Worm (Caenorhabditis elegans) whole organism, L1 larva: ENCODE measurements around the gene nhr-226.

Experiments used
- Y116A8C.19 ChIP-seq: sonication (generic microtip); optimal IDR thresholded peaks from 2 replicates; lab custom pipeline; 2016; ENCODE audit warnings: missing compliant biosample characterization, missing genetic modification characterization, borderline replicate concordance
- alr-1 ChIP-seq: fragments of 200-800 bp; sonication (Bioruptor generic); optimal IDR thresholded peaks from 2 replicates; lab custom pipeline; 2018; ENCODE audit warnings: borderline replicate concordance, mild to moderate bottlenecking, missing genetic modification characterization, missing compliant biosample characterization
- aly-2 ChIP-seq: fragments of 150-350 bp; optimal IDR thresholded peaks from 2 replicates; lab custom pipeline; 2014; ENCODE audit warnings: missing biosample characterization, missing genetic modification characterization
- ama-1 ChIP-seq: fragments of 150-350 bp; optimal IDR thresholded peaks from 2 replicates; lab custom pipeline; 2014
- ceh-8 ChIP-seq: fragments of 200-800 bp; sonication (Bioruptor generic); optimal IDR thresholded peaks from 2 replicates; lab custom pipeline; 2018; ENCODE audit warnings: mild to moderate bottlenecking, missing genetic modification characterization, moderate library complexity, missing compliant biosample characterization
- ceh-90 ChIP-seq: sonication (generic microtip); optimal IDR thresholded peaks from 2 replicates; lab custom pipeline; 2016; ENCODE audit warnings: missing genetic modification characterization, missing compliant biosample characterization
- ces-1 ChIP-seq: fragments of 150-350 bp; optimal IDR thresholded peaks from 2 replicates; lab custom pipeline; 2014; ENCODE audit warnings: missing biosample characterization, missing genetic modification reagents, missing genetic modification characterization
- egl-13 ChIP-seq: sonication (generic microtip); optimal IDR thresholded peaks from 2 replicates; lab custom pipeline; 2016; ENCODE audit warnings: missing genotype, missing genetic modification reagents, missing genetic modification characterization, missing compliant biosample characterization
- elt-2 ChIP-seq: sonication (generic microtip); optimal IDR thresholded peaks from 2 replicates; lab custom pipeline; 2016; ENCODE audit warnings: missing genetic modification characterization, mild to moderate bottlenecking, inconsistent platforms, missing compliant biosample characterization, missing genetic modification reagents
- elt-3 ChIP-seq, 6 experiments: fragments of 150-350 bp in 1 of 6; sonication (generic microtip); optimal IDR thresholded peaks; 2 replicates each; lab custom pipeline; 2017 to 2018; ENCODE audit warnings: missing biosample characterization in 6 of 6, missing genetic modification characterization in 6 of 6, inconsistent platforms in 1 of 6
- fkh-10 ChIP-seq: sonication (generic microtip); optimal IDR thresholded peaks from 2 replicates; lab custom pipeline; 2017; ENCODE audit warnings: missing biosample characterization, missing genetic modification reagents, missing genetic modification characterization
- fos-1 ChIP-seq: fragments of 150-350 bp; optimal IDR thresholded peaks from 2 replicates; lab custom pipeline; 2014; ENCODE audit warnings: missing biosample characterization, missing genetic modification characterization
- hlh-17 ChIP-seq: fragments of 200-800 bp; sonication (Bioruptor generic); optimal IDR thresholded peaks from 2 replicates; lab custom pipeline; 2018; ENCODE audit warnings: missing genetic modification characterization, mild to moderate bottlenecking, missing compliant biosample characterization, moderate library complexity, borderline replicate concordance
- hlh-4 ChIP-seq: sonication (generic microtip); optimal IDR thresholded peaks from 2 replicates; lab custom pipeline; 2016; ENCODE audit warnings: mild to moderate bottlenecking, missing genetic modification characterization, missing compliant biosample characterization
- hpl-2 ChIP-seq: fragments of 150-350 bp; optimal IDR thresholded peaks from 2 replicates; lab custom pipeline; 2014; ENCODE audit warnings: missing biosample characterization, missing genetic modification reagents, missing genetic modification characterization
- jun-1 ChIP-seq: fragments of 150-350 bp; optimal IDR thresholded peaks from 2 replicates; lab custom pipeline; 2014; ENCODE audit warnings: missing biosample characterization, missing genetic modification reagents, missing genetic modification characterization
- lin-15B ChIP-seq: fragments of 150-350 bp; sonication (generic microtip); optimal IDR thresholded peaks from 3 replicates; lab custom pipeline; 2014; ENCODE audit warnings: missing biosample characterization, missing genetic modification characterization
- lir-3 ChIP-seq: sonication (generic microtip); optimal IDR thresholded peaks from 2 replicates; lab custom pipeline; 2016; ENCODE audit warnings: mild to moderate bottlenecking, missing genetic modification characterization, moderate library complexity, missing compliant biosample characterization; ENCODE audit not compliant: poor library complexity
- lsy-2 ChIP-seq, 2 experiments: fragments of 150-350 bp; optimal IDR thresholded peaks; 2 replicates each; lab custom pipeline; 2014; ENCODE audit warnings: missing biosample characterization in 2 of 2, missing genetic modification characterization in 2 of 2
- mdl-1 ChIP-seq, 2 experiments: fragments of 150-350 bp; optimal IDR thresholded peaks; 2 replicates each; lab custom pipeline; 2014 to 2017; ENCODE audit warnings: missing biosample characterization in 2 of 2, missing genetic modification characterization in 2 of 2, inconsistent platforms in 1 of 2
- mef-2 ChIP-seq: fragments of 150-350 bp; optimal IDR thresholded peaks from 2 replicates; lab custom pipeline; 2014; ENCODE audit warnings: missing biosample characterization, missing genetic modification characterization
- nhr-20 ChIP-seq: sonication (generic microtip); optimal IDR thresholded peaks from 2 replicates; lab custom pipeline; 2016; ENCODE audit warnings: mild to moderate bottlenecking, missing genetic modification characterization, missing compliant biosample characterization
- nhr-71 ChIP-seq: sonication (generic microtip); optimal IDR thresholded peaks from 2 replicates; lab custom pipeline; 2016; ENCODE audit warnings: mild to moderate bottlenecking, missing genetic modification characterization, moderate library complexity, missing compliant biosample characterization
- nhr-76 ChIP-seq: sonication (generic microtip); optimal IDR thresholded peaks from 2 replicates; lab custom pipeline; 2017; ENCODE audit warnings: missing biosample characterization, missing genetic modification characterization
- nhr-77 ChIP-seq: fragments of 150-350 bp; optimal IDR thresholded peaks from 2 replicates; lab custom pipeline; 2014; ENCODE audit warnings: missing biosample characterization, missing genetic modification characterization
- nhr-90 ChIP-seq: sonication (generic microtip); optimal IDR thresholded peaks from 2 replicates; lab custom pipeline; 2016; ENCODE audit warnings: mild to moderate bottlenecking, missing genetic modification characterization, missing compliant biosample characterization; ENCODE audit not compliant: poor library complexity
- pqm-1 ChIP-seq: sonication (generic microtip); optimal IDR thresholded peaks from 3 replicates; lab custom pipeline; 2017; ENCODE audit warnings: missing biosample characterization, missing genetic modification characterization
- rnt-1 ChIP-seq: sonication (generic microtip); optimal IDR thresholded peaks from 2 replicates; lab custom pipeline; 2016; ENCODE audit warnings: mild to moderate bottlenecking, missing genetic modification characterization, moderate library complexity, missing compliant biosample characterization
- snpc-4 ChIP-seq: fragments of 150-350 bp; optimal IDR thresholded peaks from 2 replicates; lab custom pipeline; 2014; ENCODE audit warnings: missing biosample characterization, missing genetic modification characterization
- snu-23 ChIP-seq: sonication (generic microtip); optimal IDR thresholded peaks from 2 replicates; lab custom pipeline; 2016; ENCODE audit warnings: missing genetic modification characterization, missing compliant biosample characterization
- sup-37 ChIP-seq: fragments of 200-800 bp; sonication (Bioruptor generic); optimal IDR thresholded peaks from 2 replicates; lab custom pipeline; 2018; ENCODE audit warnings: mild to moderate bottlenecking, missing genetic modification characterization, missing compliant biosample characterization
- tbx-2 ChIP-seq: sonication (generic microtip); optimal IDR thresholded peaks from 2 replicates; lab custom pipeline; 2016; ENCODE audit warnings: missing genetic modification characterization, missing compliant biosample characterization
- unc-130 ChIP-seq: fragments of 150-350 bp; optimal IDR thresholded peaks from 2 replicates; lab custom pipeline; 2017; ENCODE audit warnings: missing biosample characterization, missing genetic modification characterization, inconsistent platforms
- unc-62 ChIP-seq: fragments of 150-350 bp; optimal IDR thresholded peaks from 2 replicates; lab custom pipeline; 2014; ENCODE audit warnings: missing biosample characterization, missing genetic modification reagents, missing genetic modification characterization
- ztf-11 ChIP-seq, 2 experiments: sonication (generic microtip); optimal IDR thresholded peaks; 2 replicates each; lab custom pipeline; 2016 to 2017; ENCODE audit warnings: missing genetic modification characterization in 2 of 2, missing biosample characterization in 1 of 2, missing compliant biosample characterization in 1 of 2
- ztf-4 ChIP-seq: fragments of 150-350 bp; optimal IDR thresholded peaks from 2 replicates; lab custom pipeline; 2014; ENCODE audit warnings: missing biosample characterization, missing genetic modification characterization

Gene nhr-226

DNA sequence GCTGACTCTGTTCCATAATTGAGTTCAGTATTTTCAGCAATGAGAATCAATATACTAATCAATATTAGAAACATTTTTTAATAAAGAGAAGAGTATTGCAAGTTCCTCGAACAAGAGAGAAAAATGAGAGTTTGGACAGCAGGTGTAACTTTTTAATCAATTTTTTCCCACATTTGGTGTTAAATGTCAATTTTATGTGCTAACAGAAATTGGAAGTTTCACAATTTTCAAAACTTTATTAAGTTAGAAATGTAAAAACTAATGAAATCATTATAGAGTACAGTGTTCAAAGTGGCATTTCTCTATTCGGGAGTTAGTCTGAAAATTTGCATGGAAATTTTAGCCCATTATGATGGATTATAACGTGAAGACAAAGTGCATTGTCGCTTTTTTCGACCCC is 46.6 kb downstream of the nhr-226 start, which contains the start of gene irld-30:
TSS of gene irld-30 (minus strand) at position 101 of the 400 bp plus-strand sequence.
- TF ChIP-seq ama-1 (lab: Kevin White, UChicago) (no peak), Y116A8C.19 (tag; lab: Kevin White, UChicago) (no peak), ceh-90 (tag; lab: Kevin White, UChicago) (no peak), nhr-90 (no peak), mdl-1 (tag; optimal IDR thresholded peaks at IDR 0.05; lab: Kevin White, UChicago) (no peak), lsy-2 (tag; optimal IDR thresholded peaks at IDR 0.05; lab: Kevin White, UChicago) (no peak), alr-1 (tag; lab: Kevin White, UChicago) (no peak), elt-3 (tag; optimal IDR thresholded peaks at IDR 0.05; lab: Kevin White, UChicago) (no peak), mef-2 (tag; lab: Kevin White, UChicago) (no peak), fkh-10 (GFP tag; lab: Kevin White, UChicago) (no peak), elt-2 (no peak), egl-13 (tag; lab: Kevin White, UChicago) (no peak), lir-3 (no peak), nhr-20 (tag; lab: Kevin White, UChicago) (no peak), ztf-4 (tag; lab: Kevin White, UChicago) (no peak), aly-2 (no peak), fos-1 (tag; lab: Kevin White, UChicago) (no peak), ztf-11 (tag; optimal IDR thresholded peaks at IDR 0.05; lab: Kevin White, UChicago) (no peak)
- TF ChIP-seq, all 84 proteins: peak for 0

DNA sequence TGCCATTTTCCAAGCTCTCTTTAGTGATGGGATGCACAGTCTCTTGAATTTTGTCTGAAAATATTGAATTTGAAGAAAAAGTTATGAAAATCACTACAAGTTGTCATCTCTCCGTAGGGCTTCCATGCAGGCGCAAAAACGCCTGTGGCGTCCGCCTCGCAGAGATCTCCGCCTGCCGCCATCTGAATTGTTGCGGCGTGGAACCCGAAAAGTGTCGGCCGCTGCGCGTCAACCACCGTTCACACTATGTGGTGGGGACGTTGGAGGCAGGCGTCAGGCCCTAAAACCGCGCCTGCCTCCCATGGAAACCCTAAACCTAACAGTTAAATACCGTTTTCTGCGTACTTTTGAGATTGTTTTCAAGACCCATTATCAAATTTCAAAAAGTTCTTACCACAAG is 47.4 kb downstream of the nhr-226 start:
- no peak for TF ChIP-seq nhr-20 (tag; lab: Kevin White, UChicago)
- TF ChIP-seq sup-37, result no peak
- no peak for TF ChIP-seq nhr-90
- TF ChIP-seq unc-62 (GFP tag; lab: Kevin White, UChicago), result no peak
- no peak for TF ChIP-seq mef-2 (tag; lab: Kevin White, UChicago)
- no peak for TF ChIP-seq nhr-71 (tag; lab: Kevin White, UChicago)
- TF ChIP-seq nhr-76, result no peak
- TF ChIP-seq snpc-4 (tag; lab: Kevin White, UChicago), result no peak
- TF ChIP-seq jun-1 (tag; lab: Kevin White, UChicago), result no peak
- no peak for TF ChIP-seq tbx-2
- no peak for TF ChIP-seq pqm-1 (tag; lab: Kevin White, UChicago)

DNA sequence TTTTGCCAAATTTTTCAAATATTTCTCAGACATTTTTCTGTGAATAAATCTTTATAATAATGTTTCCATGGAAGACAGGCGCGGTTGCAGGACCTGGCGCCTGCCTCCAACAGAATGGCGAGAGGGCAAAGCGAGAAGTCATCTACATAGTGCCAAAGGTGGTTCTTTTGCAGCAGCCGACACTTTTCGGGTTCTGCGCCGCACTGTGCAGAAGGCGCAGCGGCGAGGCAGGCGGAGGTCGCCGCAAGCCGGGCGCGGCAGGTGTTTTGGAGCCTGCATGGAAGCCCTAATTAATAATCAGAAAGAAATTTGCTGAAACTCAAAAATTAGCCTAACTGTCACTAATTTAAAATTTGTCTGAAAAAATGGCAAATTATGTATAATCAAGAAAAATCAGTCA is 48.9 kb downstream of the nhr-226 start:
- no peak for TF ChIP-seq hlh-17 (GFP tag; lab: Kevin White, UChicago)
- no peak for TF ChIP-seq ceh-8 (GFP tag; lab: Kevin White, UChicago)
- TF ChIP-seq alr-1 (tag; lab: Kevin White, UChicago), result no peak
- no peak for TF ChIP-seq rnt-1 (tag; lab: Kevin White, UChicago)
- no peak for TF ChIP-seq aly-2
- no peak for TF ChIP-seq snu-23
- TF ChIP-seq lin-15B (tag; lab: Kevin White, UChicago), result no peak
- no peak for TF ChIP-seq hlh-4 (tag; lab: Kevin White, UChicago)
- no peak for TF ChIP-seq unc-130 (tag; lab: Kevin White, UChicago)
- TF ChIP-seq elt-2, result no peak
- TF ChIP-seq nhr-77 (tag; lab: Kevin White, UChicago), result no peak
- TF ChIP-seq nhr-76, result no peak
- no peak for TF ChIP-seq fkh-10 (GFP tag; lab: Kevin White, UChicago)
- TF ChIP-seq ces-1 (GFP tag; lab: Kevin White, UChicago), result no peak
- no peak for TF ChIP-seq hpl-2
- TF ChIP-seq, all 84 proteins: peak for 0
